Worm (Caenorhabditis elegans): ENCODE results near the gene fbxa-218.
A peak's percentile ranks its signal among the peaks of the same experiment; 100 is the strongest.

Gene fbxa-218

ce11 chrIII:12428264-12428627 is 8.1 kb upstream of the fbxa-218 start:
- no peak for TF ChIP-seq ceh-36 (tag; optimal IDR thresholded peaks at IDR 0.05)
- TF ChIP-seq flt-1 (GFP tag; IDR thresholded peaks at IDR 0.05), result no peak
- TF ChIP-seq aly-1 (tag; optimal IDR thresholded peaks at IDR 0.05), result no peak
- no peak for TF ChIP-seq hmg-4 (GFP tag; optimal IDR thresholded peaks at IDR 0.05)
- no peak for TF ChIP-seq tbx-37 (GFP tag; conservative IDR thresholded peaks at IDR 0.05)
- no peak for TF ChIP-seq scrt-1 (GFP tag; IDR thresholded peaks at IDR 0.05)
- TF ChIP-seq sea-1 (GFP tag; conservative IDR thresholded peaks at IDR 0.05), result no peak
- no peak for TF ChIP-seq pes-1 (GFP tag; IDR thresholded peaks at IDR 0.05)
- no peak for TF ChIP-seq B0310.2 (tag; optimal IDR thresholded peaks at IDR 0.05)
- no peak for TF ChIP-seq ets-7 (tag; optimal IDR thresholded peaks at IDR 0.05)
- TF ChIP-seq F13C5.2 (tag; optimal IDR thresholded peaks at IDR 0.05), result no peak
- no peak for TF ChIP-seq tra-4 (tag; optimal IDR thresholded peaks at IDR 0.05)
- no peak for TF ChIP-seq ama-1 (optimal IDR thresholded peaks at IDR 0.05)
- TF ChIP-seq tbx-11 (GFP tag; IDR thresholded peaks at IDR 0.05), result no peak
- no peak for TF ChIP-seq hnd-1 (tag; optimal IDR thresholded peaks at IDR 0.05)
- no peak for TF ChIP-seq ceh-13 (GFP tag; optimal IDR thresholded peaks at IDR 0.05)

- TF ChIP-seq B0310.2 (tag; optimal IDR thresholded peaks at IDR 0.05) (no peak), flt-1 (GFP tag; IDR thresholded peaks at IDR 0.05) (no peak), ceh-13 (GFP tag; optimal IDR thresholded peaks at IDR 0.05) (no peak), aly-1 (tag; optimal IDR thresholded peaks at IDR 0.05) (no peak), pes-1 (GFP tag; IDR thresholded peaks at IDR 0.05) (no peak), hmg-4 (GFP tag; optimal IDR thresholded peaks at IDR 0.05) (no peak)
Measured at ce11 chrIII:12428799-12429351, 7.4 kb upstream of the fbxa-218 start.

- TF ChIP-seq F13C5.2 (tag; optimal IDR thresholded peaks at IDR 0.05), result peak; percentile 77
- TF ChIP-seq aly-1 (tag; optimal IDR thresholded peaks at IDR 0.05), result no peak
Measured at ce11 chrIII:12429579-12430084, 6.7 kb upstream of the fbxa-218 start, which contains the start of gene snr-6. Gene snr-6 (minus strand): TSS chrIII:12429629.

- TF ChIP-seq ama-1 (optimal IDR thresholded peaks at IDR 0.05) (no peak), ceh-13 (GFP tag; optimal IDR thresholded peaks at IDR 0.05) (no peak), pes-1 (GFP tag; IDR thresholded peaks at IDR 0.05) (no peak), hmg-4 (GFP tag; optimal IDR thresholded peaks at IDR 0.05) (no peak), ceh-36 (tag; optimal IDR thresholded peaks at IDR 0.05) (no peak), B0310.2 (tag; optimal IDR thresholded peaks at IDR 0.05) (no peak), hmbx-1 (tag; optimal IDR thresholded peaks at IDR 0.05) (no peak), scrt-1 (GFP tag; IDR thresholded peaks at IDR 0.05) (no peak), tbx-11 (GFP tag; IDR thresholded peaks at IDR 0.05) (no peak), aly-1 (tag; optimal IDR thresholded peaks at IDR 0.05) (no peak), F13C5.2 (tag; optimal IDR thresholded peaks at IDR 0.05) (no peak), sea-1 (GFP tag; conservative IDR thresholded peaks at IDR 0.05) (no peak), ets-7 (tag; optimal IDR thresholded peaks at IDR 0.05) (no peak)
Measured at ce11 chrIII:12430209-12430608, 6.1 kb upstream of the fbxa-218 start, which contains the start of gene Y49E10.16. Gene Y49E10.16 (plus strand): TSS chrIII:12430509.

- TF ChIP-seq ceh-13 (GFP tag; optimal IDR thresholded peaks at IDR 0.05) (no peak), ceh-36 (tag; optimal IDR thresholded peaks at IDR 0.05) (no peak), F13C5.2 (tag; optimal IDR thresholded peaks at IDR 0.05) (no peak), hnd-1 (tag; optimal IDR thresholded peaks at IDR 0.05) (no peak)
Measured at ce11 chrIII:12434104-12434503, 2.2 kb upstream of the fbxa-218 start, which contains the start of gene Y49E10.27. Gene Y49E10.27 (plus strand): TSS chrIII:12434404.

- TF ChIP-seq F13C5.2 (tag; optimal IDR thresholded peaks at IDR 0.05) (no peak), tbx-37 (GFP tag; conservative IDR thresholded peaks at IDR 0.05) (no peak), aly-1 (tag; optimal IDR thresholded peaks at IDR 0.05) (no peak)
Measured at ce11 chrIII:12437020-12437419, 705 bp downstream of the fbxa-218 start.

- no peak for TF ChIP-seq B0310.2 (tag; optimal IDR thresholded peaks at IDR 0.05)
- TF ChIP-seq tra-4 (tag; optimal IDR thresholded peaks at IDR 0.05), result no peak
- no peak for TF ChIP-seq sea-1 (GFP tag; conservative IDR thresholded peaks at IDR 0.05)
- TF ChIP-seq ets-7 (tag; optimal IDR thresholded peaks at IDR 0.05), result no peak
- no peak for TF ChIP-seq pes-1 (GFP tag; IDR thresholded peaks at IDR 0.05)
- TF ChIP-seq hnd-1 (tag; optimal IDR thresholded peaks at IDR 0.05), result no peak
- no peak for TF ChIP-seq F13C5.2 (tag; optimal IDR thresholded peaks at IDR 0.05)
- TF ChIP-seq scrt-1 (GFP tag; IDR thresholded peaks at IDR 0.05), result no peak
- TF ChIP-seq ceh-36 (tag; optimal IDR thresholded peaks at IDR 0.05), result no peak
- TF ChIP-seq aly-1 (tag; optimal IDR thresholded peaks at IDR 0.05), result no peak
- TF ChIP-seq flt-1 (GFP tag; IDR thresholded peaks at IDR 0.05), result no peak
- no peak for TF ChIP-seq tbx-11 (GFP tag; IDR thresholded peaks at IDR 0.05)
- no peak for TF ChIP-seq ama-1 (optimal IDR thresholded peaks at IDR 0.05)
- TF ChIP-seq ceh-13 (GFP tag; optimal IDR thresholded peaks at IDR 0.05), result no peak
Measured at ce11 chrIII:12439056-12439455, 2.7 kb downstream of the fbxa-218 start.

- no peak for TF ChIP-seq hnd-1 (tag; optimal IDR thresholded peaks at IDR 0.05)
- TF ChIP-seq tbx-37 (GFP tag; conservative IDR thresholded peaks at IDR 0.05), result no peak
- TF ChIP-seq F13C5.2 (tag; optimal IDR thresholded peaks at IDR 0.05), result no peak
- no peak for TF ChIP-seq B0310.2 (tag; optimal IDR thresholded peaks at IDR 0.05)
- no peak for TF ChIP-seq hmg-4 (GFP tag; optimal IDR thresholded peaks at IDR 0.05)
- TF ChIP-seq pes-1 (GFP tag; IDR thresholded peaks at IDR 0.05), result no peak
- no peak for TF ChIP-seq ceh-36 (tag; optimal IDR thresholded peaks at IDR 0.05)
- TF ChIP-seq tbx-11 (GFP tag; IDR thresholded peaks at IDR 0.05), result no peak
- TF ChIP-seq aly-1 (tag; optimal IDR thresholded peaks at IDR 0.05), result no peak
- no peak for TF ChIP-seq flt-1 (GFP tag; IDR thresholded peaks at IDR 0.05)
Measured at ce11 chrIII:12443880-12444279, 7.6 kb downstream of the fbxa-218 start.

Measured in whole organism, early embryonic.